Worm (Caenorhabditis elegans): ENCODE measurements around the gene F43G6.16.

DNA sequence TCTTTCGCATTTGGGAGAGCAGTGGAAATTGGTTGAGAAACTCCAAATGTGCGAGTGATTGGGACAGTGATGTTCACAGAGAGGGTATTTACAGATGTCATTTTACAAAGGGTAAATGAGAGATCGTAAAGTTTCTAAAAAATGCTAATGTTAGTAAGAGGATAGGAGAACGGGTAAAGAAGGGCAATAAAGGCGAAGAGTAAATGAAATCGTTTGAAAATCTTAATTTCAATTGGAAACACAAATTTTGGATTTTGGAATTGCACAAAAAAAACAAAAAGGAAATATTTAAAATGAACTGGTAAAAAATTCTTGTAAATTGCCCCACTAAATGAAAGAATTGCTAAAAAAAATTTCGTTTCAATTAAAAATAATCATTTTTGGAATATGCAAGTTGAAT, 34.0 kb upstream of the F43G6.16 start, which contains the start of gene pap-3:
- TF ChIP-seq unc-62 (GFP tag; optimal IDR thresholded peaks at IDR 0.05) (no peak), nhr-23 (tag; optimal IDR thresholded peaks at IDR 0.05) (no peak), sea-2 (GFP tag; optimal IDR thresholded peaks at IDR 0.05) (no peak), nhr-76 (tag; optimal IDR thresholded peaks at IDR 0.05) (no peak), nfya-1 (tag; optimal IDR thresholded peaks at IDR 0.05; ENCODE audit: insufficient read depth) (no peak), nhr-237 (tag; optimal IDR thresholded peaks at IDR 0.05) (no peak), daf-12 (tag; optimal IDR thresholded peaks at IDR 0.05) (no peak), mdl-1 (tag; optimal IDR thresholded peaks at IDR 0.05) (no peak), lsy-12 (tag; optimal IDR thresholded peaks at IDR 0.05) (no peak), skn-1 (tag; optimal IDR thresholded peaks at IDR 0.05) (no peak), egl-27 (tag; optimal IDR thresholded peaks at IDR 0.05) (no peak), lin-15B (tag; optimal IDR thresholded peaks at IDR 0.05) (no peak), elt-2 (tag; optimal IDR thresholded peaks at IDR 0.05) (no peak)

Data from whole organism, L3 larva.